Worm (Caenorhabditis elegans) whole organism, early embryonic: Measurements from ENCODE around the gene Y50D4A.4.

ENCODE experiments used
- B0310.2 ChIP-seq: sonication (generic microtip); optimal IDR thresholded peaks from 2 replicates; lab custom pipeline; 2016; ENCODE audit warnings: mild to moderate bottlenecking, missing genetic modification characterization, missing compliant biosample characterization
- F13C5.2 ChIP-seq: sonication (generic microtip); optimal IDR thresholded peaks from 2 replicates; lab custom pipeline; 2017; ENCODE audit warnings: mild to moderate bottlenecking, missing genetic modification characterization, inconsistent platforms, missing compliant biosample characterization
- aly-1 ChIP-seq: sonication (generic microtip); optimal IDR thresholded peaks from 2 replicates; lab custom pipeline; 2016; ENCODE audit warnings: missing genetic modification characterization, missing compliant biosample characterization
- ama-1 ChIP-seq: fragments of 150-350 bp; optimal IDR thresholded peaks from 2 replicates; lab custom pipeline; 2014
- ets-7 ChIP-seq: sonication (generic microtip); optimal IDR thresholded peaks from 2 replicates; lab custom pipeline; 2016; ENCODE audit warnings: missing genotype, missing genetic modification characterization, missing compliant biosample characterization
- flt-1 ChIP-seq: fragments of 200-800 bp; sonication (Bioruptor generic); IDR thresholded peaks from 2 replicates; pipeline ENCODE4 v1.3.6; 2022; ENCODE audit warnings: missing genetic modification characterization, missing compliant biosample characterization
- hmg-4 ChIP-seq: fragments of 200-800 bp; sonication (Bioruptor generic); optimal IDR thresholded peaks from 2 replicates; lab custom pipeline; 2018; ENCODE audit warnings: mild to moderate bottlenecking, missing genetic modification characterization, missing compliant biosample characterization
- hnd-1 ChIP-seq: sonication (generic microtip); optimal IDR thresholded peaks from 2 replicates; lab custom pipeline; 2016; ENCODE audit warnings: missing genetic modification characterization, missing compliant biosample characterization
- pes-1 ChIP-seq: fragments of 200-800 bp; sonication (Bioruptor generic); IDR thresholded peaks from 2 replicates; pipeline ENCODE4 v1.3.6; 2022; ENCODE audit warnings: missing genetic modification reagents, missing genetic modification characterization, missing compliant biosample characterization
- tbx-37 ChIP-seq: fragments of 200-800 bp; sonication (Bioruptor generic); conservative IDR thresholded peaks from 2 replicates; pipeline ENCODE4 v1.3.6; 2022; ENCODE audit warnings: missing genetic modification reagents, missing genetic modification characterization, missing compliant biosample characterization
- tra-4 ChIP-seq: sonication (generic microtip); optimal IDR thresholded peaks from 2 replicates; lab custom pipeline; 2017; ENCODE audit warnings: missing genetic modification characterization, missing compliant biosample characterization

DNA sequence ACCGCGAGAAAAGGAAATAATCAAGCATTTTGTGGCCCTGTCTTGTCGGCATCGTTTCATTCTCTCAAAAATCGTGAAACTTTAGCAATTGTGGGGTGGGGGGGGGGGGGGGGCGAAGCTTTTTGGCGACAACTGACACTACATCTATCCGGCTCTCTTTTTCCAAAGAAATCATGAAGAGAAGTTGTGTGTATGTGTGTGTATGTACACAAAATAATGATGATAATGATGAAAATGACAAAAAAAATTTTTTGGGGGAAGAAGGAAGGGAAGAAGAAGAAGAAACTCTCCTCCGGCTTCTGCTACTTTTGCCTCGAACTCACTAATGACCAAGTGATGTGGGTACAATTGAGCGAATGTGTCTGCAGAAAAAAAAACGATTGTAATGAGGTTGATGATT, 47.1 kb upstream of the Y50D4A.4 start:
- TF ChIP-seq ama-1 = no peak
- no peak for TF ChIP-seq ets-7 (tag; lab: Kevin White, UChicago)
- no peak for TF ChIP-seq B0310.2 (tag; lab: Kevin White, UChicago)
- no peak for TF ChIP-seq hnd-1 (tag; lab: Kevin White, UChicago)
- no peak for TF ChIP-seq aly-1 (tag; lab: Kevin White, UChicago)
- TF ChIP-seq F13C5.2 (tag; lab: Kevin White, UChicago) = no peak
- no peak for TF ChIP-seq hmg-4 (GFP tag; lab: Kevin White, UChicago)
- no peak for TF ChIP-seq flt-1 (GFP tag; lab: Robert Waterston, UW)
- TF ChIP-seq tbx-37 (GFP tag; lab: Robert Waterston, UW) = no peak
- TF ChIP-seq tra-4 (tag; lab: Kevin White, UChicago) = no peak
- no peak for TF ChIP-seq pes-1 (GFP tag; lab: Robert Waterston, UW)
